Worm (Caenorhabditis elegans): ENCODE measurements around the gene glb-24.

The glb-24 gene

DNA sequence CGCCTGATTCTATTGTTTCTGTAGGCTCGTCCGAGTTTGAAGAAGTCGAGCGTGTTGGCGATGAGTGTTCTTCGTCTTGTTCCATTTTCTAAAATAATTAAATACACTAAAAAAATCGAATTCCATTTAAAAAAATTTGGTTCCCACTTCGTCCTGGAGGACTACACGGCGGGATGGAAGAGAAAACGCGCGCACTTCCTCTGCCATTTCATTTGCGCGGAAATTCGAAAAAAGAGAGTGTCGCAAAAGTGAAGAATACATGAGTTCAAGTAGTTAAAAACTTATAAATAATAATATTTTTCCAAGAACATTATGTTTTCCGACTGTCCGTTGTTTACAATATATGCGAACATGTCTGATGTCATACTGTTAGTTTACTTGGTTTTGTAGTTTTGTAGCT is 15.8 kb downstream of the glb-24 start, which contains the start of gene T07F10.3 (continued):
- TF ChIP-seq blmp-1 (tag; optimal IDR thresholded peaks at IDR 0.05) (peak; percentile 76), fkh-8 (tag; optimal IDR thresholded peaks at IDR 0.05) (peak; percentile 90), efl-1 (optimal IDR thresholded peaks at IDR 0.05) (peak; percentile 87 to 99), efl-1 (GFP tag; optimal IDR thresholded peaks at IDR 0.05 in 1 of 2) (peak; percentile 98 to 100), nhr-77 (tag; optimal IDR thresholded peaks at IDR 0.05) (peak; percentile 46), ztf-11 (tag; optimal IDR thresholded peaks at IDR 0.05) (peak in 1 of 2 experiments; percentile 99), nhr-28 (tag; optimal IDR thresholded peaks at IDR 0.05) (peak; percentile 16), lin-35 (GFP tag; optimal IDR thresholded peaks at IDR 0.05) (peak; percentile 98 to 99), ceh-63 (GFP tag; optimal IDR thresholded peaks at IDR 0.05) (peak; percentile 88), dsc-1 (tag; optimal IDR thresholded peaks at IDR 0.05) (peak; percentile 98), ces-1 (GFP tag; optimal IDR thresholded peaks at IDR 0.05) (no peak), nhr-76 (tag; optimal IDR thresholded peaks at IDR 0.05) (peak; percentile 8), snpc-4 (tag; optimal IDR thresholded peaks at IDR 0.05) (peak; percentile 78), snu-23 (GFP tag; optimal IDR thresholded peaks at IDR 0.05) (peak; percentile 94), pax-3 (tag; optimal IDR thresholded peaks at IDR 0.05) (peak; percentile 100), nhr-47 (tag; optimal IDR thresholded peaks at IDR 0.05) (peak; percentile 98), efl-3 (GFP tag; optimal IDR thresholded peaks at IDR 0.05) (peak; percentile 90), ceh-88 (GFP tag; IDR thresholded peaks at IDR 0.05) (peak; percentile 88), mdl-1 (tag; optimal IDR thresholded peaks at IDR 0.05) (peak in 1 of 2 experiments; percentile 75), mab-9 (GFP tag; IDR thresholded peaks at IDR 0.05) (peak; percentile 91), unc-98 (GFP tag; IDR thresholded peaks at IDR 0.05) (peak; percentile 90), lsy-2 (tag; optimal IDR thresholded peaks at IDR 0.05) (peak; percentile 87 to 93), aha-1 (tag; optimal IDR thresholded peaks at IDR 0.05) (no peak), vab-15 (tag; optimal IDR thresholded peaks at IDR 0.05) (peak; percentile 86), ceh-90 (tag; optimal IDR thresholded peaks at IDR 0.05) (peak; percentile 100), fkh-10 (GFP tag; optimal IDR thresholded peaks at IDR 0.05) (peak; percentile 8), mef-2 (tag; optimal IDR thresholded peaks at IDR 0.05) (no peak), tlp-1 (tag; optimal IDR thresholded peaks at IDR 0.05) (no peak), tbx-2 (tag; optimal IDR thresholded peaks at IDR 0.05) (peak; percentile 98), unc-30 (tag; optimal IDR thresholded peaks at IDR 0.05) (no peak), pqm-1 (tag; optimal IDR thresholded peaks at IDR 0.05) (no peak), elt-2 (tag; optimal IDR thresholded peaks at IDR 0.05) (peak; percentile 92), C16A3.4 (tag; optimal IDR thresholded peaks at IDR 0.05) (peak; percentile 77), elt-3 (tag; optimal IDR thresholded peaks at IDR 0.05) (peak in 2 of 6 experiments; percentile 60 to 69), nhr-90 (tag; optimal IDR thresholded peaks at IDR 0.05; ENCODE audit: poor library complexity) (peak; percentile 98), hlh-4 (tag; optimal IDR thresholded peaks at IDR 0.05) (peak; percentile 93), alr-1 (tag; optimal IDR thresholded peaks at IDR 0.05; ENCODE audit: borderline replicate concordance) (no peak), nhr-71 (tag; optimal IDR thresholded peaks at IDR 0.05) (peak; percentile 97), jun-1 (tag; optimal IDR thresholded peaks at IDR 0.05) (peak; percentile 73), nhr-84 (tag; optimal IDR thresholded peaks at IDR 0.05) (no peak), ets-5 (GFP tag; IDR thresholded peaks at IDR 0.05) (no peak), ceh-8 (GFP tag; optimal IDR thresholded peaks at IDR 0.05) (peak; percentile 92), sup-37 (GFP tag; optimal IDR thresholded peaks at IDR 0.05) (peak; percentile 89), hlh-17 (GFP tag; optimal IDR thresholded peaks at IDR 0.05; ENCODE audit: borderline replicate concordance) (peak; percentile 95), egl-27 (tag; optimal IDR thresholded peaks at IDR 0.05) (no peak), mep-1 (tag; optimal IDR thresholded peaks at IDR 0.05) (peak; percentile 88), C34B4.2 (tag; optimal IDR thresholded peaks at IDR 0.05) (no peak), lin-13 (GFP tag; optimal IDR thresholded peaks at IDR 0.05) (peak; percentile 80), aly-2 (tag; optimal IDR thresholded peaks at IDR 0.05) (peak; percentile 57), rnt-1 (tag; optimal IDR thresholded peaks at IDR 0.05) (peak; percentile 100), sptf-1 (tag; optimal IDR thresholded peaks at IDR 0.05) (no peak), nhr-11 (tag; optimal IDR thresholded peaks at IDR 0.05) (peak; percentile 71), fos-1 (tag; optimal IDR thresholded peaks at IDR 0.05) (peak; percentile 67)
